Worm (Caenorhabditis elegans) whole organism, young adult: ENCODE data around the gene F10E7.6.
A peak's percentile ranks its signal among the peaks of the same experiment; 100 is the strongest.

ENCODE experiments used
- B0035.1 ChIP-seq: sonication (generic microtip); optimal IDR thresholded peaks from 2 replicates; lab custom pipeline; 2016; ENCODE audit warnings: missing genetic modification characterization, mild to moderate bottlenecking, missing compliant biosample characterization, missing genotype, missing genetic modification reagents
- B0336.3 ChIP-seq: fragments of 200-800 bp; sonication (Bioruptor generic); IDR thresholded peaks from 2 replicates; pipeline ENCODE4 v1.3.6; 2022; ENCODE audit warnings: missing genetic modification characterization, missing compliant biosample characterization
- C17E4.6 ChIP-seq: fragments of 200-800 bp; sonication (Bioruptor generic); IDR thresholded peaks from 2 replicates; pipeline ENCODE4 v1.3.6; 2022; ENCODE audit warnings: missing genetic modification reagents, missing genetic modification characterization, missing compliant biosample characterization
- D2030.7 ChIP-seq: fragments of 200-800 bp; sonication (Bioruptor generic); IDR thresholded peaks from 2 replicates; pipeline ENCODE4 v1.3.6; 2022; ENCODE audit warnings: missing genetic modification reagents, missing genetic modification characterization, missing compliant biosample characterization
- F10E7.11 ChIP-seq: sonication (generic microtip); optimal IDR thresholded peaks from 2 replicates; lab custom pipeline; 2017; ENCODE audit warnings: mild to moderate bottlenecking, missing genetic modification characterization, moderate library complexity, missing compliant biosample characterization
- F23B12.7 ChIP-seq: sonication (generic microtip); optimal IDR thresholded peaks from 2 replicates; lab custom pipeline; 2017; ENCODE audit warnings: missing genetic modification characterization, mild to moderate bottlenecking, missing compliant biosample characterization, antibody characterized with exemption, moderate library complexity; ENCODE audit not compliant: insufficient read depth
- F33H1.4 ChIP-seq: fragments of 200-800 bp; sonication (Bioruptor generic); IDR thresholded peaks from 2 replicates; pipeline ENCODE4 v1.3.6; 2022; ENCODE audit warnings: missing genetic modification reagents, missing genetic modification characterization, missing compliant biosample characterization
- F49E8.2 ChIP-seq: sonication (generic microtip); optimal IDR thresholded peaks from 3 replicates; lab custom pipeline; 2017; ENCODE audit warnings: missing genetic modification characterization, mild to moderate bottlenecking, missing compliant biosample characterization, antibody characterized with exemption, moderate library complexity; ENCODE audit not compliant: insufficient read depth
- F57C9.4 ChIP-seq: sonication (generic microtip); optimal IDR thresholded peaks from 2 replicates; lab custom pipeline; 2017; ENCODE audit warnings: mild to moderate bottlenecking, missing genetic modification characterization, missing compliant biosample characterization
- K12H6.12 ChIP-seq: fragments of 200-800 bp; sonication (Bioruptor generic); optimal IDR thresholded peaks from 2 replicates; lab custom pipeline; 2018; ENCODE audit warnings: mild to moderate bottlenecking, missing genetic modification characterization, missing compliant biosample characterization
- T07F8.4 ChIP-seq: sonication (generic microtip); optimal IDR thresholded peaks from 2 replicates; lab custom pipeline; 2016; ENCODE audit warnings: mild to moderate bottlenecking, missing genetic modification characterization, moderate library complexity, missing compliant biosample characterization
- akir-1 ChIP-seq: fragments of 200-800 bp; sonication (Bioruptor generic); optimal IDR thresholded peaks from 2 replicates; lab custom pipeline; 2018; ENCODE audit warnings: mild to moderate bottlenecking, missing genetic modification characterization, moderate library complexity, missing compliant biosample characterization
- athp-1 ChIP-seq: sonication (generic microtip); optimal IDR thresholded peaks from 2 replicates; lab custom pipeline; 2017; ENCODE audit warnings: mild to moderate bottlenecking, missing genetic modification characterization, missing compliant biosample characterization
- attf-3 ChIP-seq: fragments of 200-800 bp; sonication (Bioruptor generic); conservative IDR thresholded peaks from 2 replicates; pipeline ENCODE4 v1.3.6; 2022; ENCODE audit warnings: missing genetic modification reagents, missing genetic modification characterization, missing compliant biosample characterization
- attf-5 ChIP-seq: fragments of 200-800 bp; sonication (Bioruptor generic); optimal IDR thresholded peaks from 2 replicates; lab custom pipeline; 2018; ENCODE audit warnings: mild to moderate bottlenecking, missing genetic modification characterization, missing compliant biosample characterization
- bed-2 ChIP-seq: fragments of 200-800 bp; sonication (Bioruptor generic); IDR thresholded peaks from 2 replicates; pipeline ENCODE4 v1.3.6; 2022; ENCODE audit warnings: missing genetic modification reagents, missing genetic modification characterization, missing compliant biosample characterization
- cebp-1 ChIP-seq, 2 experiments: fragments of 200-800 bp in 1 of 2; sonication (Bioruptor generic) in 1 of 2; sonication (generic microtip) in 1 of 2; IDR thresholded peaks in 1 of 2; optimal IDR thresholded peaks in 1 of 2; 2 replicates each; pipeline versions ENCODE4 v1.3.6 to Lab custom; 2017 to 2022; ENCODE audit warnings: missing compliant biosample characterization in 2 of 2, missing genetic modification characterization in 2 of 2, mild to moderate bottlenecking in 1 of 2, missing genetic modification reagents in 1 of 2, moderate library complexity in 1 of 2
- chd-7 ChIP-seq: sonication (generic microtip); optimal IDR thresholded peaks from 2 replicates; lab custom pipeline; 2016; ENCODE audit warnings: mild to moderate bottlenecking, missing genetic modification characterization, moderate library complexity, missing compliant biosample characterization
- die-1 ChIP-seq: sonication (generic microtip); optimal IDR thresholded peaks from 2 replicates; lab custom pipeline; 2016; ENCODE audit warnings: missing genotype, mild to moderate bottlenecking, missing genetic modification characterization, missing compliant biosample characterization
- dox-1 ChIP-seq: fragments of 200-800 bp; sonication (Bioruptor generic); IDR thresholded peaks from 2 replicates; pipeline ENCODE4 v1.3.6; 2022; ENCODE audit warnings: missing genetic modification reagents, missing genetic modification characterization, missing compliant biosample characterization
- efl-1 ChIP-seq: fragments of 150-350 bp; optimal IDR thresholded peaks from 2 replicates; lab custom pipeline; 2014; ENCODE audit warnings: missing biosample characterization, missing genetic modification reagents, missing genetic modification characterization
- egl-44 ChIP-seq: fragments of 200-800 bp; sonication (Bioruptor generic); IDR thresholded peaks from 2 replicates; pipeline ENCODE4 v1.3.6; 2022; ENCODE audit warnings: missing genetic modification reagents, missing genetic modification characterization, missing compliant biosample characterization
- hmg-20 ChIP-seq: fragments of 200-800 bp; sonication (Bioruptor generic); IDR thresholded peaks from 2 replicates; pipeline ENCODE4 v1.3.6; 2022; ENCODE audit warnings: missing genetic modification reagents, missing genetic modification characterization, missing compliant biosample characterization
- lin-35 ChIP-seq, 3 experiments: fragments of 150-350 bp in 2 of 3; sonication (generic microtip) in 1 of 3; optimal IDR thresholded peaks; 2 replicates each; lab custom pipeline; 2014 to 2018; ENCODE audit warnings: missing biosample characterization in 3 of 3, missing genetic modification characterization in 3 of 3, missing genetic modification reagents in 3 of 3
- lin-54 ChIP-seq: fragments of 200-800 bp; sonication (Bioruptor generic); optimal IDR thresholded peaks from 2 replicates; lab custom pipeline; 2018; ENCODE audit warnings: mild to moderate bottlenecking, missing genetic modification characterization, missing compliant biosample characterization
- lsl-1 ChIP-seq: fragments of 200-800 bp; sonication (Bioruptor generic); optimal IDR thresholded peaks from 2 replicates; lab custom pipeline; 2018; ENCODE audit warnings: mild to moderate bottlenecking, missing genetic modification characterization, moderate library complexity, missing compliant biosample characterization
- lsy-27 ChIP-seq: sonication (generic microtip); optimal IDR thresholded peaks from 2 replicates; lab custom pipeline; 2017; ENCODE audit warnings: missing genetic modification characterization, mild to moderate bottlenecking, missing compliant biosample characterization, antibody characterized with exemption, missing genotype, borderline replicate concordance; ENCODE audit not compliant: insufficient read depth
- madf-10 ChIP-seq: sonication (generic microtip); optimal IDR thresholded peaks from 2 replicates; lab custom pipeline; 2016; ENCODE audit warnings: mild to moderate bottlenecking, missing genetic modification characterization, missing compliant biosample characterization
- madf-3 ChIP-seq: fragments of 200-800 bp; sonication (Bioruptor generic); IDR thresholded peaks from 2 replicates; pipeline ENCODE4 v1.3.6; 2022; ENCODE audit warnings: missing genetic modification reagents, missing genetic modification characterization, missing compliant biosample characterization
- madf-6 ChIP-seq: fragments of 200-800 bp; sonication (Bioruptor generic); IDR thresholded peaks from 2 replicates; pipeline ENCODE4 v1.3.6; 2022; ENCODE audit warnings: missing genetic modification reagents, missing genetic modification characterization, missing compliant biosample characterization
- madf-8 ChIP-seq: fragments of 200-800 bp; sonication (Bioruptor generic); conservative IDR thresholded peaks from 2 replicates; pipeline ENCODE4 v1.3.6; 2022; ENCODE audit warnings: missing genetic modification reagents, missing genetic modification characterization, missing compliant biosample characterization
- mcd-1 ChIP-seq: fragments of 200-800 bp; sonication (Bioruptor generic); IDR thresholded peaks from 2 replicates; pipeline ENCODE4 v1.3.6; 2022; ENCODE audit warnings: missing genetic modification reagents, missing genetic modification characterization, missing compliant biosample characterization
- mel-28 ChIP-seq: sonication (generic microtip); optimal IDR thresholded peaks from 2 replicates; lab custom pipeline; 2016; ENCODE audit warnings: borderline replicate concordance, mild to moderate bottlenecking, missing genetic modification characterization, missing compliant biosample characterization
- nhr-120 ChIP-seq: fragments of 200-800 bp; sonication (Bioruptor generic); IDR thresholded peaks from 2 replicates; pipeline ENCODE4 v1.3.6; 2022; ENCODE audit warnings: missing genetic modification characterization, missing compliant biosample characterization
- pbrm-1 ChIP-seq: fragments of 200-800 bp; sonication (Bioruptor generic); IDR thresholded peaks from 2 replicates; pipeline ENCODE4 v1.3.6; 2022; ENCODE audit warnings: missing genetic modification reagents, missing genetic modification characterization, missing compliant biosample characterization
- pha-4 ChIP-seq: fragments of 150-350 bp; sonication (generic microtip); optimal IDR thresholded peaks from 2 replicates; lab custom pipeline; 2014; ENCODE audit warnings: missing biosample characterization, missing genetic modification reagents, missing genetic modification characterization
- rec-8 ChIP-seq, 2 experiments: sonication (generic microtip); optimal IDR thresholded peaks; 2 replicates each; lab custom pipeline; 2016; ENCODE audit warnings: mild to moderate bottlenecking in 2 of 2, missing genetic modification characterization in 2 of 2, missing genetic modification reagents in 2 of 2, missing genotype in 2 of 2, missing biosample characterization in 1 of 2, missing compliant biosample characterization in 1 of 2, moderate library complexity in 1 of 2
- snpc-1.3 ChIP-seq: sonication (generic microtip); optimal IDR thresholded peaks from 2 replicates; lab custom pipeline; 2017; ENCODE audit warnings: missing genetic modification characterization, mild to moderate bottlenecking, missing compliant biosample characterization, antibody characterized with exemption, moderate library complexity, missing genotype, missing genetic modification reagents; ENCODE audit not compliant: insufficient read depth
- snpc-4 ChIP-seq, 5 experiments: fragments of 150-350 bp in 1 of 5; sonication (generic microtip) in 4 of 5; optimal IDR thresholded peaks; 2 replicates each; lab custom pipeline; 2014 to 2018; ENCODE audit warnings: missing genetic modification characterization in 5 of 5, missing biosample characterization in 3 of 5, antibody characterized with exemption in 2 of 5, mild to moderate bottlenecking in 2 of 5, missing compliant biosample characterization in 2 of 5, missing genotype in 2 of 5, moderate library complexity in 2 of 5, missing genetic modification reagents in 1 of 5
- tbp1 ChIP-seq: fragments of 200-800 bp; sonication (Bioruptor generic); optimal IDR thresholded peaks from 2 replicates; lab custom pipeline; 2018; ENCODE audit warnings: mild to moderate bottlenecking, missing genetic modification characterization, missing compliant biosample characterization
- tlf-1 ChIP-seq: fragments of 200-800 bp; sonication (Bioruptor generic); optimal IDR thresholded peaks from 2 replicates; lab custom pipeline; 2018; ENCODE audit warnings: mild to moderate bottlenecking, missing genetic modification characterization, missing compliant biosample characterization
- ztf-6 ChIP-seq: fragments of 200-800 bp; sonication (Bioruptor generic); IDR thresholded peaks from 2 replicates; pipeline ENCODE4 v1.3.6; 2022; ENCODE audit warnings: missing genetic modification reagents, missing genetic modification characterization, missing compliant biosample characterization

F10E7.6 gene

ce11 chrII:7103111-7103510, 9.8 kb upstream of the F10E7.6 start:
- TF ChIP-seq akir-1 (no peak), madf-3 (GFP tag; lab: Robert Waterston, UW) (no peak), T07F8.4 (tag; lab: Kevin White, UChicago) (no peak), athp-1 (tag; lab: Kevin White, UChicago) (no peak), attf-3 (no peak), mcd-1 (GFP tag; lab: Robert Waterston, UW) (no peak), F33H1.4 (GFP tag; lab: Robert Waterston, UW) (no peak), mel-28 (tag; lab: Kevin White, UChicago) (no peak), F23B12.7 (tag; lab: Kevin White, UChicago) (no peak), madf-10 (tag; lab: Kevin White, UChicago) (no peak), egl-44 (GFP tag; lab: Robert Waterston, UW) (no peak), F10E7.11 (no peak), F49E8.2 (tag; lab: Kevin White, UChicago) (no peak), B0336.3 (GFP tag; lab: Robert Waterston, UW) (no peak), snpc-4 (GFP tag; optimal IDR thresholded peaks at IDR 0.05; lab: Kevin White, UChicago) (no peak), snpc-4 (tag; optimal IDR thresholded peaks at IDR 0.05; lab: Kevin White, UChicago) (no peak), pha-4 (tag; lab: Kevin White, UChicago) (no peak), hmg-20 (GFP tag; lab: Robert Waterston, UW) (no peak), chd-7 (no peak), die-1 (tag; lab: Kevin White, UChicago) (no peak)

DNA sequence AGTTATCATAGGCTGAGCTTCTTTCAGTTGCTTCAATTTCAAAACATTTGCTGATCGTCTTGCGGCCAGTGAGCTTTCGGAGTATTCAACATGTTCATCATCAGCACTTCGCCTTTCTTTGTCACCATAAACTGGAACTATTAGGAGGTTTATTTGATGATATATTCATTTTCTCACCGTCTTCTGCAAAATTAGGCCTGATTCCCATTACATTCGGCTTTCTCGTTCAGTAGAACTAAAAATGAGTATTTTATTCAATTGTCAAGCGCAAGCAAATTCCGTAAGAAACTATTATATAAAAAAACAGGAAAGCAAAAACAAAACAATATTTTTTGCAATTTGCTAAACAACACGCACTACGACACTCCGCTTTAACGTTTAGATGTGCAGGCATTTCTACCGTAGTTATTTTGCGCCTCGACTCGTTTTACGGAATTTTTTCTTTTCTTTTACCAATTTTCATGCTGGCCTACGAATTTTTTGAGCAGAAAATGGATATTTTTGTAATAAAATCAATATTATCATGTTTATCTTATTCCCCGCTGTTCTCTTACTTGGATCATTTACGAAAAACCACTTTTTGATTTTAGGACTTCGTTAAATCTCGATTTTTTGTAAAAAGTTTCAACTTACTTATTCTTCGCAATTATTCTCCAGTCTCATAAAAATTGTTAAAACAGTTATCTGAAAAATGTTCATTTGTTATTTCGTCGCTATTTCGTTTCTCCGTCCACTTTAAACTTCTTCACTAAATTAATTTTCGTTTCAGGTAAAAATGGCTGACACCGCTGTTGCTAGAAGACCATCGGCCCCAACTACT, 7.9 kb upstream of the F10E7.6 start, which contains the start of the genes farl-11 and rpl-33:
Gene farl-11, minus strand, starts transcription at position 242 of the 820 bp plus-strand sequence.
Gene rpl-33, plus strand, starts transcription at position 770 of the 820 bp plus-strand sequence.
- TF ChIP-seq lin-54 (GFP tag; lab: Kevin White, UChicago) = peak; percentile 31
- no peak for TF ChIP-seq D2030.7 (GFP tag; lab: Robert Waterston, UW)
- peak; percentile 72 for TF ChIP-seq attf-5 (GFP tag; lab: Kevin White, UChicago)
- no peak for TF ChIP-seq lsy-27
- no peak for TF ChIP-seq F49E8.2 (tag; lab: Kevin White, UChicago)
- TF ChIP-seq attf-3 = peak; percentile 99
- no peak for TF ChIP-seq rec-8 (tag; optimal IDR thresholded peaks at IDR 0.05; lab: Kevin White, UChicago)
- no peak for TF ChIP-seq bed-2 (GFP tag; lab: Robert Waterston, UW)
- no peak for TF ChIP-seq C17E4.6 (GFP tag; lab: Robert Waterston, UW)
- no peak for TF ChIP-seq die-1 (tag; lab: Kevin White, UChicago)
- TF ChIP-seq K12H6.12 (tag; lab: Kevin White, UChicago) = peak; percentile 56
- no peak for TF ChIP-seq ztf-6 (GFP tag; lab: Robert Waterston, UW)
- TF ChIP-seq snpc-4 (GFP tag; optimal IDR thresholded peaks at IDR 0.05; lab: Kevin White, UChicago) = no peak
- TF ChIP-seq snpc-4 (tag; optimal IDR thresholded peaks at IDR 0.05; lab: Kevin White, UChicago) = peak in 3 of 4 experiments; percentile 33 to 65 (median 33)
- peak; percentile 73 for TF ChIP-seq lsl-1 (GFP tag; lab: Kevin White, UChicago)
- peak; percentile 59 for TF ChIP-seq snpc-1.3 (tag; lab: Kevin White, UChicago)
- TF ChIP-seq dox-1 (GFP tag; lab: Robert Waterston, UW) = 0 out of 2 replicates have a peak, but pooled peaks have one; percentile 16
- TF ChIP-seq madf-8 = no peak
- 0 out of 2 replicates have a peak, but pooled peaks have one; percentile 12 for TF ChIP-seq madf-6 (GFP tag; lab: Robert Waterston, UW)
- peak in 1 of 3 experiments; percentile 51 for TF ChIP-seq lin-35 (GFP tag; optimal IDR thresholded peaks at IDR 0.05; lab: Kevin White, UChicago)
- TF ChIP-seq cebp-1 (GFP tag; IDR thresholded peaks at IDR 0.05; lab: Robert Waterston, UW) = no peak
- TF ChIP-seq cebp-1 (tag; optimal IDR thresholded peaks at IDR 0.05; lab: Kevin White, UChicago) = peak; percentile 43
- peak; percentile 18 for TF ChIP-seq efl-1 (GFP tag; lab: Kevin White, UChicago)
- no peak for TF ChIP-seq nhr-120 (GFP tag; lab: Robert Waterston, UW)
- TF ChIP-seq mcd-1 (GFP tag; lab: Robert Waterston, UW) = peak; percentile 50
- 0 out of 2 replicates have a peak, but pooled peaks have one; percentile 17 for TF ChIP-seq pbrm-1 (GFP tag; lab: Robert Waterston, UW)
- peak; percentile 29 for TF ChIP-seq tbp1 (GFP tag; lab: Kevin White, UChicago)
- no peak for TF ChIP-seq B0035.1 (tag; lab: Kevin White, UChicago)
- no peak for TF ChIP-seq tlf-1 (GFP tag; lab: Kevin White, UChicago)
- no peak for TF ChIP-seq F57C9.4 (tag; lab: Kevin White, UChicago)
- TF ChIP-seq F23B12.7 (tag; lab: Kevin White, UChicago) = peak; percentile 89
